Fruit fly (Drosophila melanogaster): ENCODE results near the gene CG14194.

CG14194 gene

dm6 chrX:19225304-19225640, 31.9 kb downstream of the CG14194 start:
- TF ChIP-seq Dfd (GFP tag; optimal IDR thresholded peaks at IDR 0.05) (no peak), sv (GFP tag; optimal IDR thresholded peaks at IDR 0.05) (no peak), Abd-B (GFP tag; optimal IDR thresholded peaks at IDR 0.05) (no peak), Sp1 (GFP tag; optimal IDR thresholded peaks at IDR 0.05) (no peak), Vsx2 (GFP tag; optimal IDR thresholded peaks at IDR 0.05; ENCODE audit: partially characterized antibody) (no peak), Hnf4 (GFP tag; optimal IDR thresholded peaks at IDR 0.05) (no peak), fru (GFP tag; optimal IDR thresholded peaks at IDR 0.05) (peak; percentile 24)

- TF ChIP-seq Jra (GFP tag; optimal IDR thresholded peaks at IDR 0.05) (no peak), OdsH (GFP tag; optimal IDR thresholded peaks at IDR 0.05) (peak; percentile 21), fru (GFP tag; optimal IDR thresholded peaks at IDR 0.05) (peak; percentile 66), Sp1 (GFP tag; optimal IDR thresholded peaks at IDR 0.05) (no peak), br (GFP tag; optimal IDR thresholded peaks at IDR 0.05) (peak; percentile 38), CrebA (GFP tag; optimal IDR thresholded peaks at IDR 0.05; ENCODE audit: borderline replicate concordance) (no peak), dl (GFP tag; optimal IDR thresholded peaks at IDR 0.05; ENCODE audit: insufficient read depth in 1 of 2, partially characterized antibody in 2 of 2) (no peak), Myc (optimal IDR thresholded peaks at IDR 0.05) (no peak), lola (GFP tag; optimal IDR thresholded peaks at IDR 0.05) (no peak), Hr78 (GFP tag; optimal IDR thresholded peaks at IDR 0.05) (no peak), Hr83 (GFP tag; optimal IDR thresholded peaks at IDR 0.05; ENCODE audit: poor library complexity, severe bottlenecking) (no peak), h (GFP tag; optimal IDR thresholded peaks at IDR 0.05) (peak; percentile 54), HLH106 (tag; optimal IDR thresholded peaks at IDR 0.05) (peak; percentile 61), brk (GFP tag; optimal IDR thresholded peaks at IDR 0.05) (no peak), Rel (GFP tag; optimal IDR thresholded peaks at IDR 0.05) (no peak), Rel (tag; optimal IDR thresholded peaks at IDR 0.05) (no peak), Abd-B (GFP tag; optimal IDR thresholded peaks at IDR 0.05) (no peak), dmrt93B (GFP tag; optimal IDR thresholded peaks at IDR 0.05) (peak; percentile 40), Hnf4 (GFP tag; optimal IDR thresholded peaks at IDR 0.05) (no peak), sv (GFP tag; optimal IDR thresholded peaks at IDR 0.05) (no peak), tai (GFP tag; optimal IDR thresholded peaks at IDR 0.05) (no peak), foxo (GFP tag; optimal IDR thresholded peaks at IDR 0.05) (peak in 1 of 2 experiments; percentile 55), pan (optimal IDR thresholded peaks at IDR 0.05) (no peak), N (GFP tag; optimal IDR thresholded peaks at IDR 0.05) (no peak), jim (GFP tag; optimal IDR thresholded peaks at IDR 0.05) (no peak), rgr (GFP tag; optimal IDR thresholded peaks at IDR 0.05) (peak; percentile 33), usp (GFP tag; optimal IDR thresholded peaks at IDR 0.05) (no peak), CG9705 (GFP tag; optimal IDR thresholded peaks at IDR 0.05) (no peak), Vsx2 (GFP tag; optimal IDR thresholded peaks at IDR 0.05; ENCODE audit: partially characterized antibody) (peak; percentile 42), Dfd (GFP tag; optimal IDR thresholded peaks at IDR 0.05) (no peak), GATAd (GFP tag; optimal IDR thresholded peaks at IDR 0.05) (no peak), sage (GFP tag; optimal IDR thresholded peaks at IDR 0.05) (no peak), Mio (GFP tag; optimal IDR thresholded peaks at IDR 0.05) (no peak), psq (GFP tag; optimal IDR thresholded peaks at IDR 0.05) (peak; percentile 25), ey (GFP tag; optimal IDR thresholded peaks at IDR 0.05) (peak; percentile 27), Dif (GFP tag; optimal IDR thresholded peaks at IDR 0.05; ENCODE audit: partially characterized antibody) (no peak), woc (GFP tag; optimal IDR thresholded peaks at IDR 0.05) (peak; percentile 42), dsf (GFP tag; optimal IDR thresholded peaks at IDR 0.05; ENCODE audit: borderline replicate concordance) (no peak), CG32264 (GFP tag; optimal IDR thresholded peaks at IDR 0.05) (no peak)
These were observed 36.6 kb downstream of the CG14194 start for dm6 chrX:19229855-19230433.

dm6 chrX:19238613-19239012, 45.3 kb downstream of the CG14194 start:
- TF ChIP-seq lola (GFP tag; optimal IDR thresholded peaks at IDR 0.05) = no peak
- TF ChIP-seq dsf (GFP tag; optimal IDR thresholded peaks at IDR 0.05; ENCODE audit: borderline replicate concordance) = no peak
- TF ChIP-seq sage (GFP tag; optimal IDR thresholded peaks at IDR 0.05) = no peak
- TF ChIP-seq CG32264 (GFP tag; optimal IDR thresholded peaks at IDR 0.05) = no peak
- no peak for TF ChIP-seq Jra (GFP tag; optimal IDR thresholded peaks at IDR 0.05)
- no peak for TF ChIP-seq Sp1 (GFP tag; optimal IDR thresholded peaks at IDR 0.05)
- no peak for TF ChIP-seq h (GFP tag; optimal IDR thresholded peaks at IDR 0.05)

Data from whole organism, wandering third instar larva.